Worm (Caenorhabditis elegans) whole organism, young adult: ENCODE measurements around the gene K08F8.15.

Experiments
- B0035.1 ChIP-seq: sonication (generic microtip); optimal IDR thresholded peaks from 2 replicates; lab custom pipeline; 2016; ENCODE audit warnings: missing genetic modification characterization, mild to moderate bottlenecking, missing compliant biosample characterization, missing genotype, missing genetic modification reagents
- B0336.3 ChIP-seq: fragments of 200-800 bp; sonication (Bioruptor generic); IDR thresholded peaks from 2 replicates; pipeline ENCODE4 v1.3.6; 2022; ENCODE audit warnings: missing genetic modification characterization, missing compliant biosample characterization
- C17E4.6 ChIP-seq: fragments of 200-800 bp; sonication (Bioruptor generic); IDR thresholded peaks from 2 replicates; pipeline ENCODE4 v1.3.6; 2022; ENCODE audit warnings: missing genetic modification reagents, missing genetic modification characterization, missing compliant biosample characterization
- D2030.7 ChIP-seq: fragments of 200-800 bp; sonication (Bioruptor generic); IDR thresholded peaks from 2 replicates; pipeline ENCODE4 v1.3.6; 2022; ENCODE audit warnings: missing genetic modification reagents, missing genetic modification characterization, missing compliant biosample characterization
- F33H1.4 ChIP-seq: fragments of 200-800 bp; sonication (Bioruptor generic); IDR thresholded peaks from 2 replicates; pipeline ENCODE4 v1.3.6; 2022; ENCODE audit warnings: missing genetic modification reagents, missing genetic modification characterization, missing compliant biosample characterization
- F52B5.7 ChIP-seq: sonication (generic microtip); optimal IDR thresholded peaks from 2 replicates; lab custom pipeline; 2016; ENCODE audit warnings: mild to moderate bottlenecking, missing genetic modification characterization, missing compliant biosample characterization
- F57A8.1 ChIP-seq: fragments of 200-800 bp; sonication (Bioruptor generic); optimal IDR thresholded peaks from 2 replicates; lab custom pipeline; 2018; ENCODE audit warnings: mild to moderate bottlenecking, missing genetic modification characterization, moderate library complexity, missing compliant biosample characterization
- K12H6.12 ChIP-seq: fragments of 200-800 bp; sonication (Bioruptor generic); optimal IDR thresholded peaks from 2 replicates; lab custom pipeline; 2018; ENCODE audit warnings: mild to moderate bottlenecking, missing genetic modification characterization, missing compliant biosample characterization
- Y56A3A.18 ChIP-seq: fragments of 200-800 bp; sonication (Bioruptor generic); IDR thresholded peaks from 2 replicates; pipeline ENCODE4 v1.3.6; 2022; ENCODE audit warnings: missing genetic modification reagents, missing genetic modification characterization, missing compliant biosample characterization
- Y67H2A.10 ChIP-seq: fragments of 200-800 bp; sonication (Bioruptor generic); conservative IDR thresholded peaks from 2 replicates; pipeline ENCODE4 v1.3.6; 2022; ENCODE audit warnings: missing genetic modification reagents, missing genetic modification characterization, missing compliant biosample characterization
- Y95B8A.8 ChIP-seq: fragments of 200-800 bp; sonication (Bioruptor generic); IDR thresholded peaks from 2 replicates; pipeline ENCODE4 v1.3.6; 2022; ENCODE audit warnings: missing genetic modification reagents, missing genetic modification characterization, missing compliant biosample characterization
- ZK185.1 ChIP-seq: sonication (generic microtip); optimal IDR thresholded peaks from 2 replicates; lab custom pipeline; 2016; ENCODE audit warnings: mild to moderate bottlenecking, missing genetic modification characterization, missing compliant biosample characterization; ENCODE audit not compliant: poor library complexity, severe bottlenecking
- aptf-2 ChIP-seq: fragments of 200-800 bp; sonication (Bioruptor generic); conservative IDR thresholded peaks from 2 replicates; pipeline ENCODE4 v1.3.6; 2022; ENCODE audit warnings: missing genetic modification reagents, missing genetic modification characterization, missing compliant biosample characterization
- ceh-100 ChIP-seq: fragments of 200-800 bp; sonication (Bioruptor generic); IDR thresholded peaks from 2 replicates; pipeline ENCODE4 v1.3.6; 2022; ENCODE audit warnings: missing genetic modification reagents, missing genetic modification characterization, missing compliant biosample characterization
- ceh-91 ChIP-seq: fragments of 200-800 bp; sonication (Bioruptor generic); IDR thresholded peaks from 2 replicates; pipeline ENCODE4 v1.3.6; 2022; ENCODE audit warnings: missing genetic modification reagents, missing genetic modification characterization, missing compliant biosample characterization
- dox-1 ChIP-seq: fragments of 200-800 bp; sonication (Bioruptor generic); IDR thresholded peaks from 2 replicates; pipeline ENCODE4 v1.3.6; 2022; ENCODE audit warnings: missing genetic modification reagents, missing genetic modification characterization, missing compliant biosample characterization
- dpff-1 ChIP-seq: sonication (generic microtip); optimal IDR thresholded peaks from 2 replicates; lab custom pipeline; 2017; ENCODE audit warnings: mild to moderate bottlenecking, missing genetic modification characterization, missing compliant biosample characterization
- dpl-1 ChIP-seq: fragments of 150-350 bp; optimal IDR thresholded peaks from 2 replicates; lab custom pipeline; 2014; ENCODE audit warnings: missing biosample characterization, missing genetic modification reagents, missing genetic modification characterization
- fkh-3 ChIP-seq: sonication (generic microtip); optimal IDR thresholded peaks from 2 replicates; lab custom pipeline; 2016; ENCODE audit warnings: mild to moderate bottlenecking, missing genetic modification characterization, missing compliant biosample characterization
- gei-17 ChIP-seq: fragments of 200-800 bp; sonication (Bioruptor generic); optimal IDR thresholded peaks from 2 replicates; lab custom pipeline; 2018; ENCODE audit warnings: mild to moderate bottlenecking, missing genetic modification characterization, missing compliant biosample characterization
- hrde-1 ChIP-seq: sonication (generic microtip); optimal IDR thresholded peaks from 2 replicates; lab custom pipeline; 2016; ENCODE audit warnings: missing genetic modification characterization, mild to moderate bottlenecking, missing compliant biosample characterization, moderate library complexity, missing genotype, missing genetic modification reagents, borderline replicate concordance
- let-526 ChIP-seq: fragments of 200-800 bp; sonication (Bioruptor generic); IDR thresholded peaks from 2 replicates; pipeline ENCODE4 v1.3.6; 2022; ENCODE audit warnings: missing genetic modification reagents, missing genetic modification characterization, missing compliant biosample characterization
- lin-26 ChIP-seq: fragments of 200-800 bp; sonication (Bioruptor generic); IDR thresholded peaks from 2 replicates; pipeline ENCODE4 v1.3.6; 2022; ENCODE audit warnings: missing genetic modification reagents, missing genetic modification characterization, missing compliant biosample characterization
- lin-54 ChIP-seq: fragments of 200-800 bp; sonication (Bioruptor generic); optimal IDR thresholded peaks from 2 replicates; lab custom pipeline; 2018; ENCODE audit warnings: mild to moderate bottlenecking, missing genetic modification characterization, missing compliant biosample characterization
- lir-1 ChIP-seq: fragments of 200-800 bp; sonication (Bioruptor generic); conservative IDR thresholded peaks from 2 replicates; pipeline ENCODE4 v1.3.6; 2022; ENCODE audit warnings: missing genetic modification reagents, missing genetic modification characterization, missing compliant biosample characterization
- lsl-1 ChIP-seq: fragments of 200-800 bp; sonication (Bioruptor generic); optimal IDR thresholded peaks from 2 replicates; lab custom pipeline; 2018; ENCODE audit warnings: mild to moderate bottlenecking, missing genetic modification characterization, moderate library complexity, missing compliant biosample characterization
- madf-6 ChIP-seq: fragments of 200-800 bp; sonication (Bioruptor generic); IDR thresholded peaks from 2 replicates; pipeline ENCODE4 v1.3.6; 2022; ENCODE audit warnings: missing genetic modification reagents, missing genetic modification characterization, missing compliant biosample characterization
- madf-8 ChIP-seq: fragments of 200-800 bp; sonication (Bioruptor generic); conservative IDR thresholded peaks from 2 replicates; pipeline ENCODE4 v1.3.6; 2022; ENCODE audit warnings: missing genetic modification reagents, missing genetic modification characterization, missing compliant biosample characterization
- mcd-1 ChIP-seq: fragments of 200-800 bp; sonication (Bioruptor generic); IDR thresholded peaks from 2 replicates; pipeline ENCODE4 v1.3.6; 2022; ENCODE audit warnings: missing genetic modification reagents, missing genetic modification characterization, missing compliant biosample characterization
- nfya-1 ChIP-seq: sonication (generic microtip); optimal IDR thresholded peaks from 2 replicates; lab custom pipeline; 2017; ENCODE audit warnings: antibody characterized with exemption, missing compliant biosample characterization, missing genetic modification characterization, borderline replicate concordance; ENCODE audit not compliant: insufficient read depth
- nfyb-1 ChIP-seq: fragments of 200-800 bp; sonication (Bioruptor generic); IDR thresholded peaks from 2 replicates; pipeline ENCODE4 v1.3.6; 2022; ENCODE audit warnings: missing genetic modification reagents, missing genetic modification characterization, missing compliant biosample characterization
- nhr-80 ChIP-seq: sonication (generic microtip); optimal IDR thresholded peaks from 2 replicates; lab custom pipeline; 2016; ENCODE audit warnings: missing genetic modification characterization, missing compliant biosample characterization
- pha-4 ChIP-seq: fragments of 150-350 bp; sonication (generic microtip); optimal IDR thresholded peaks from 2 replicates; lab custom pipeline; 2014; ENCODE audit warnings: missing biosample characterization, missing genetic modification reagents, missing genetic modification characterization
- sdz-38 ChIP-seq: sonication (generic microtip); optimal IDR thresholded peaks from 2 replicates; lab custom pipeline; 2016; ENCODE audit warnings: missing genotype, missing genetic modification characterization, missing compliant biosample characterization
- snpc-1.1 ChIP-seq: sonication (generic microtip); optimal IDR thresholded peaks from 2 replicates; lab custom pipeline; 2017; ENCODE audit warnings: missing genetic modification characterization, mild to moderate bottlenecking, missing compliant biosample characterization, antibody characterized with exemption, moderate library complexity, missing genotype, missing genetic modification reagents; ENCODE audit not compliant: insufficient read depth
- snpc-3.4 ChIP-seq: sonication (generic microtip); optimal IDR thresholded peaks from 2 replicates; lab custom pipeline; 2017; ENCODE audit warnings: missing genetic modification characterization, mild to moderate bottlenecking, missing compliant biosample characterization, antibody characterized with exemption, moderate library complexity, missing genotype, missing genetic modification reagents
- snpc-4 ChIP-seq, 5 experiments: fragments of 150-350 bp in 1 of 5; sonication (generic microtip) in 4 of 5; optimal IDR thresholded peaks; 2 replicates each; lab custom pipeline; 2014 to 2018; ENCODE audit warnings: missing genetic modification characterization in 5 of 5, missing biosample characterization in 3 of 5, antibody characterized with exemption in 2 of 5, mild to moderate bottlenecking in 2 of 5, missing compliant biosample characterization in 2 of 5, missing genotype in 2 of 5, moderate library complexity in 2 of 5, missing genetic modification reagents in 1 of 5
- sptf-2 ChIP-seq: fragments of 200-800 bp; sonication (Bioruptor generic); optimal IDR thresholded peaks from 2 replicates; lab custom pipeline; 2018; ENCODE audit warnings: mild to moderate bottlenecking, missing genetic modification characterization, missing compliant biosample characterization
- unc-130 ChIP-seq: sonication (generic microtip); optimal IDR thresholded peaks from 2 replicates; lab custom pipeline; 2016; ENCODE audit warnings: missing genetic modification reagents, missing genetic modification characterization, missing compliant biosample characterization
- unc-62 ChIP-seq: fragments of 150-350 bp; optimal IDR thresholded peaks from 2 replicates; lab custom pipeline; 2014; ENCODE audit warnings: missing biosample characterization, missing genetic modification reagents, missing genetic modification characterization
- ztf-18 ChIP-seq: sonication (generic microtip); optimal IDR thresholded peaks from 2 replicates; lab custom pipeline; 2016; ENCODE audit warnings: missing genotype, mild to moderate bottlenecking, missing genetic modification characterization, missing compliant biosample characterization
- ztf-25 ChIP-seq: fragments of 200-800 bp; sonication (Bioruptor generic); IDR thresholded peaks from 2 replicates; pipeline ENCODE4 v1.3.6; 2022; ENCODE audit warnings: missing genetic modification reagents, missing genetic modification characterization, missing compliant biosample characterization
- ztf-3 ChIP-seq: fragments of 200-800 bp; sonication (Bioruptor generic); optimal IDR thresholded peaks from 2 replicates; lab custom pipeline; 2018; ENCODE audit warnings: mild to moderate bottlenecking, missing genetic modification characterization, missing compliant biosample characterization

K08F8.15 gene

ce11 chrII:8750056-8750455, 16.6 kb upstream of the K08F8.15 start:
- no peak for TF ChIP-seq snpc-4 (GFP tag; optimal IDR thresholded peaks at IDR 0.05; lab: Kevin White, UChicago)
- TF ChIP-seq snpc-4 (tag; optimal IDR thresholded peaks at IDR 0.05; lab: Kevin White, UChicago): no peak
- no peak for TF ChIP-seq lin-26 (GFP tag; lab: Robert Waterston, UW)
- TF ChIP-seq ceh-100 (GFP tag; lab: Robert Waterston, UW): no peak
- TF ChIP-seq snpc-3.4 (tag; lab: Kevin White, UChicago): no peak
- TF ChIP-seq Y67H2A.10 (GFP tag; lab: Robert Waterston, UW): no peak
- TF ChIP-seq K12H6.12: no peak
- TF ChIP-seq mcd-1 (GFP tag; lab: Robert Waterston, UW): no peak
- no peak for TF ChIP-seq aptf-2 (GFP tag; lab: Robert Waterston, UW)
- no peak for TF ChIP-seq F52B5.7 (tag; lab: Kevin White, UChicago)
- no peak for TF ChIP-seq nhr-80 (tag; lab: Kevin White, UChicago)
- TF ChIP-seq F57A8.1: no peak
- TF ChIP-seq gei-17 (GFP tag; lab: Kevin White, UChicago): no peak
- TF ChIP-seq lir-1: no peak
- no peak for TF ChIP-seq F33H1.4 (GFP tag; lab: Robert Waterston, UW)
- TF ChIP-seq ZK185.1 (tag; lab: Kevin White, UChicago): no peak
- TF ChIP-seq B0336.3 (GFP tag; lab: Robert Waterston, UW): no peak
- no peak for TF ChIP-seq ceh-91 (GFP tag; lab: Robert Waterston, UW)
- TF ChIP-seq sdz-38: no peak

ce11 chrII:8751042-8751441, 15.6 kb upstream of the K08F8.15 start:
- no peak for TF ChIP-seq fkh-3 (tag; lab: Kevin White, UChicago)
- TF ChIP-seq madf-8: no peak
- TF ChIP-seq pha-4 (tag; lab: Kevin White, UChicago): no peak
- TF ChIP-seq dox-1 (GFP tag; lab: Robert Waterston, UW): no peak
- TF ChIP-seq dpl-1: no peak
- no peak for TF ChIP-seq D2030.7 (GFP tag; lab: Robert Waterston, UW)
- no peak for TF ChIP-seq ztf-25 (GFP tag; lab: Robert Waterston, UW)
- no peak for TF ChIP-seq Y95B8A.8 (GFP tag; lab: Robert Waterston, UW)
- TF ChIP-seq snpc-1.1 (tag; lab: Kevin White, UChicago): no peak
- TF ChIP-seq hrde-1 (tag; lab: Kevin White, UChicago): no peak

ce11 chrII:8751686-8752085, 14.9 kb upstream of the K08F8.15 start, which contains the start of gene atf-2:
Gene atf-2, plus strand, starts transcription at chrII:8751986.
- no peak for TF ChIP-seq nfyb-1

- TF ChIP-seq gei-17 (GFP tag; lab: Kevin White, UChicago): no peak
- TF ChIP-seq madf-6 (GFP tag; lab: Robert Waterston, UW): no peak
- no peak for TF ChIP-seq ceh-100 (GFP tag; lab: Robert Waterston, UW)
- TF ChIP-seq let-526: no peak
- no peak for TF ChIP-seq unc-62 (GFP tag; lab: Kevin White, UChicago)
- no peak for TF ChIP-seq nfya-1 (tag; lab: Kevin White, UChicago)
- no peak for TF ChIP-seq unc-130 (GFP tag; lab: Kevin White, UChicago)
- no peak for TF ChIP-seq dpl-1
- no peak for TF ChIP-seq ztf-3
- TF ChIP-seq B0035.1 (tag; lab: Kevin White, UChicago): no peak
- TF ChIP-seq sptf-2 (GFP tag; lab: Kevin White, UChicago): no peak
- TF ChIP-seq ztf-18: no peak
- no peak for TF ChIP-seq dox-1 (GFP tag; lab: Robert Waterston, UW)
- TF ChIP-seq aptf-2 (GFP tag; lab: Robert Waterston, UW): no peak
- no peak for TF ChIP-seq ceh-91 (GFP tag; lab: Robert Waterston, UW)
- TF ChIP-seq C17E4.6: no peak
- no peak for TF ChIP-seq dpff-1 (tag; lab: Kevin White, UChicago)
- no peak for TF ChIP-seq lin-54 (GFP tag; lab: Kevin White, UChicago)
- TF ChIP-seq lsl-1 (GFP tag; lab: Kevin White, UChicago): no peak
- TF ChIP-seq Y56A3A.18 (GFP tag; lab: Robert Waterston, UW): no peak
- TF ChIP-seq, all 124 proteins: peak for 0
Measured at ce11 chrII:8755270-8755669, 11.3 kb upstream of the K08F8.15 start, which contains the start of gene K08F8.7. Gene K08F8.7, minus strand, starts transcription at chrII:8755370.
